Fruit fly (Drosophila melanogaster) whole organism, embryonic: Measurements from ENCODE around the gene CG43815.
A peak's percentile ranks its signal among the peaks of the same experiment; 100 is the strongest.

Experiments used
- CG10462 ChIP-seq: fragments of 200-800 bp; sonication (Bioruptor generic); optimal IDR thresholded peaks from 2 replicates; lab custom pipeline; 2016; ENCODE audit warnings: missing biosample characterization, missing genetic modification characterization
- CG11093 ChIP-seq: fragments of 200-800 bp; sonication (Bioruptor generic); IDR thresholded peaks from 3 replicates; pipeline ENCODE4 v1.3.6; 2022; ENCODE audit warnings: missing biosample characterization, missing genetic modification characterization
- CG11456 ChIP-seq: fragments of 200-800 bp; sonication (Bioruptor generic); IDR thresholded peaks from 3 replicates; pipeline ENCODE4 v1.3.6; 2022; ENCODE audit warnings: missing biosample characterization, missing genetic modification characterization
- CG11695 ChIP-seq: fragments of 200-800 bp; sonication (Bioruptor generic); IDR thresholded peaks from 3 replicates; pipeline ENCODE4 v1.3.6; 2022; ENCODE audit warnings: missing biosample characterization, missing genetic modification characterization
- CG12659 ChIP-seq: fragments of 200-800 bp; sonication (Bioruptor generic); optimal IDR thresholded peaks from 3 replicates; lab custom pipeline; 2017; ENCODE audit warnings: mild to moderate bottlenecking, missing biosample characterization, missing genetic modification reagents, missing genetic modification characterization
- CG13894 ChIP-seq: fragments of 200-800 bp; sonication (Bioruptor generic); optimal IDR thresholded peaks from 3 replicates; lab custom pipeline; 2018; ENCODE audit warnings: missing biosample characterization, mild to moderate bottlenecking, missing genetic modification characterization, moderate library complexity
- CG14710 ChIP-seq: fragments of 200-800 bp; sonication (Bioruptor generic); optimal IDR thresholded peaks from 3 replicates; lab custom pipeline; 2019; ENCODE audit warnings: missing biosample characterization, mild to moderate bottlenecking, missing genetic modification characterization, moderate library complexity
- CG14965 ChIP-seq: fragments of 200-800 bp; sonication (Bioruptor generic); optimal IDR thresholded peaks from 2 replicates; lab custom pipeline; 2016; ENCODE audit warnings: missing biosample characterization, missing genetic modification characterization, borderline replicate concordance
- CG18011 ChIP-seq: fragments of 200-800 bp; sonication (Bioruptor generic); optimal IDR thresholded peaks from 2 replicates; lab custom pipeline; 2017; ENCODE audit warnings: missing biosample characterization, missing genetic modification characterization, mild to moderate bottlenecking, moderate library complexity, missing genotype
- CG18764 ChIP-seq: fragments of 200-800 bp; sonication (Bioruptor generic); optimal IDR thresholded peaks from 3 replicates; lab custom pipeline; 2016; ENCODE audit warnings: missing biosample characterization, missing genetic modification characterization
- CG30020 ChIP-seq: fragments of 200-800 bp; optimal IDR thresholded peaks from 2 replicates; lab custom pipeline; 2019; ENCODE audit warnings: missing biosample characterization, mild to moderate bottlenecking, missing genetic modification characterization, moderate library complexity
- CG31224 ChIP-seq: fragments of 200-800 bp; sonication (Bioruptor generic); IDR thresholded peaks from 2 replicates; pipeline ENCODE4 v1.3.6; 2022; ENCODE audit warnings: missing biosample characterization, missing genetic modification characterization
- CG31441 ChIP-seq: fragments of 200-800 bp; sonication (Bioruptor generic); IDR thresholded peaks from 2 replicates; pipeline ENCODE4 v1.3.6; 2022; ENCODE audit warnings: missing biosample characterization, missing genetic modification characterization
- CG32772 ChIP-seq: fragments of 200-800 bp; sonication (Bioruptor generic); IDR thresholded peaks from 2 replicates; pipeline ENCODE4 v1.3.6; 2022; ENCODE audit warnings: missing biosample characterization, missing genetic modification characterization
- CG6791 ChIP-seq: fragments of 200-800 bp; sonication (Bioruptor generic); IDR thresholded peaks from 3 replicates; pipeline ENCODE4 v1.3.6; 2022; ENCODE audit warnings: missing biosample characterization, missing genetic modification characterization; ENCODE audit not compliant: partially characterized antibody
- CG7987 ChIP-seq: fragments of 200-800 bp; sonication (Bioruptor generic); optimal IDR thresholded peaks from 2 replicates; lab custom pipeline; 2018; ENCODE audit warnings: missing biosample characterization, mild to moderate bottlenecking, missing genetic modification characterization, moderate library complexity
- GATAe ChIP-seq: fragments of 200-800 bp; sonication (Bioruptor generic); conservative IDR thresholded peaks from 2 replicates; pipeline ENCODE4 v1.3.6; 2022; ENCODE audit warnings: missing biosample characterization, missing genetic modification characterization
- HLHmδ ChIP-seq: fragments of 200-800 bp; sonication (Bioruptor generic); optimal IDR thresholded peaks from 2 replicates; lab custom pipeline; 2018; ENCODE audit warnings: missing biosample characterization, mild to moderate bottlenecking, missing genetic modification characterization, moderate library complexity
- HmgZ ChIP-seq: fragments of 200-800 bp; sonication (Bioruptor generic); optimal IDR thresholded peaks from 2 replicates; lab custom pipeline; 2018; ENCODE audit warnings: missing biosample characterization, mild to moderate bottlenecking, missing genetic modification characterization
- Hr3 ChIP-seq: fragments of 200-800 bp; sonication (Bioruptor generic); optimal IDR thresholded peaks from 3 replicates; lab custom pipeline; 2016; ENCODE audit warnings: missing biosample characterization, missing genetic modification characterization
- Lhr ChIP-seq: fragments of 200-800 bp; sonication (Bioruptor generic); optimal IDR thresholded peaks from 3 replicates; lab custom pipeline; 2017; ENCODE audit warnings: mild to moderate bottlenecking, missing biosample characterization, missing genetic modification reagents, missing genetic modification characterization
- Optix ChIP-seq: fragments of 200-800 bp; sonication (Bioruptor generic); IDR thresholded peaks from 3 replicates; pipeline ENCODE4 v1.3.6; 2022; ENCODE audit warnings: missing biosample characterization, missing genetic modification characterization
- PHDP ChIP-seq: fragments of 200-800 bp; sonication (Bioruptor generic); optimal IDR thresholded peaks from 3 replicates; lab custom pipeline; 2018; ENCODE audit warnings: missing biosample characterization, mild to moderate bottlenecking, missing genetic modification characterization, moderate library complexity
- Six4 ChIP-seq: fragments of 200-800 bp; sonication (Bioruptor generic); optimal IDR thresholded peaks from 2 replicates; lab custom pipeline; 2016; ENCODE audit warnings: missing biosample characterization, missing genetic modification characterization
- abd-A ChIP-seq: fragments of 200-800 bp; sonication (Bioruptor generic); optimal IDR thresholded peaks from 3 replicates; lab custom pipeline; 2019; ENCODE audit warnings: missing biosample characterization, mild to moderate bottlenecking, missing genetic modification characterization, moderate library complexity
- ara ChIP-seq: fragments of 200-800 bp; sonication (Bioruptor generic); IDR thresholded peaks from 2 replicates; pipeline ENCODE4 v1.3.6; 2022; ENCODE audit warnings: missing biosample characterization, missing genetic modification characterization
- br ChIP-seq: fragments of >200 bp; optimal IDR thresholded peaks from 2 replicates; lab custom pipeline; 2017
- cas ChIP-seq: fragments of 200-800 bp; sonication (Bioruptor generic); IDR thresholded peaks from 2 replicates; pipeline ENCODE4 v1.3.6; 2022; ENCODE audit warnings: missing biosample characterization, missing genetic modification characterization
- croc ChIP-seq: fragments of 200-800 bp; sonication (Bioruptor generic); conservative IDR thresholded peaks from 3 replicates; pipeline ENCODE4 v1.3.6; 2022; ENCODE audit warnings: missing biosample characterization, missing genetic modification characterization
- crp ChIP-seq, 2 experiments: fragments of 200-800 bp; sonication (Bioruptor generic); optimal IDR thresholded peaks; 2 replicates in 1 of 2; 3 replicates in 1 of 2; lab custom pipeline; 2017; ENCODE audit warnings: missing biosample characterization in 2 of 2, missing genetic modification characterization in 2 of 2, mild to moderate bottlenecking in 1 of 2, moderate library complexity in 1 of 2
- cwo ChIP-seq: fragments of 200-800 bp; sonication (Bioruptor generic); optimal IDR thresholded peaks from 3 replicates; lab custom pipeline; 2017; ENCODE audit warnings: missing biosample characterization, missing genetic modification characterization, mild to moderate bottlenecking, moderate library complexity, missing genetic modification reagents
- dmrt99B ChIP-seq: fragments of 200-800 bp; sonication (Bioruptor generic); optimal IDR thresholded peaks from 2 replicates; lab custom pipeline; 2018; ENCODE audit warnings: missing biosample characterization, mild to moderate bottlenecking, missing genetic modification characterization, moderate library complexity
- emc ChIP-seq: fragments of 200-800 bp; sonication (Bioruptor generic); optimal IDR thresholded peaks from 2 replicates; lab custom pipeline; 2016; ENCODE audit warnings: missing biosample characterization, missing genetic modification characterization
- exex ChIP-seq: fragments of 200-800 bp; sonication (Bioruptor generic); optimal IDR thresholded peaks from 4 replicates; lab custom pipeline; 2018; ENCODE audit warnings: missing biosample characterization, mild to moderate bottlenecking, missing genetic modification characterization, moderate library complexity
- eyg ChIP-seq: fragments of 200-800 bp; sonication (Bioruptor generic); optimal IDR thresholded peaks from 3 replicates; lab custom pipeline; 2016; ENCODE audit warnings: missing biosample characterization, missing genetic modification characterization
- fd96Cb ChIP-seq: fragments of 200-800 bp; sonication (Bioruptor generic); optimal IDR thresholded peaks from 2 replicates; lab custom pipeline; 2018; ENCODE audit warnings: missing biosample characterization, mild to moderate bottlenecking, missing genetic modification characterization, moderate library complexity
- gem ChIP-seq: fragments of 200-800 bp; sonication (Bioruptor generic); optimal IDR thresholded peaks from 2 replicates; lab custom pipeline; 2019; ENCODE audit warnings: missing biosample characterization, mild to moderate bottlenecking, missing genetic modification characterization, moderate library complexity
- gro ChIP-seq: fragments of 200-800 bp; sonication (Bioruptor generic); optimal IDR thresholded peaks from 2 replicates; lab custom pipeline; 2016; ENCODE audit warnings: missing biosample characterization, missing genetic modification characterization
- hb ChIP-seq: fragments of 200-800 bp; sonication (Bioruptor generic); IDR thresholded peaks from 3 replicates; pipeline ENCODE4 v1.3.6; 2022; ENCODE audit warnings: missing biosample characterization, missing genetic modification characterization; ENCODE audit not compliant: partially characterized antibody
- her ChIP-seq: fragments of 200-800 bp; sonication (Bioruptor generic); optimal IDR thresholded peaks from 2 replicates; lab custom pipeline; 2016; ENCODE audit warnings: missing biosample characterization, missing genetic modification characterization
- jigr1 ChIP-seq: fragments of 200-800 bp; sonication (Bioruptor generic); IDR thresholded peaks from 3 replicates; pipeline ENCODE4 v1.3.6; 2022; ENCODE audit warnings: missing biosample characterization, missing genetic modification characterization
- mirr ChIP-seq: fragments of 200-800 bp; sonication (Bioruptor generic); optimal IDR thresholded peaks from 3 replicates; lab custom pipeline; 2018; ENCODE audit warnings: missing biosample characterization, mild to moderate bottlenecking, missing genetic modification characterization
- onecut ChIP-seq: fragments of 200-800 bp; sonication (Bioruptor generic); IDR thresholded peaks from 2 replicates; pipeline ENCODE4 v1.3.6; 2022; ENCODE audit warnings: missing biosample characterization, missing genetic modification characterization
- p53 ChIP-seq: fragments of 200-800 bp; sonication (Bioruptor generic); optimal IDR thresholded peaks from 2 replicates; lab custom pipeline; 2016; ENCODE audit warnings: missing biosample characterization, missing genetic modification characterization
- psq ChIP-seq: fragments of 200-800 bp; sonication (Bioruptor generic); optimal IDR thresholded peaks from 2 replicates; lab custom pipeline; 2017; ENCODE audit warnings: missing biosample characterization, missing genetic modification characterization
- row ChIP-seq: fragments of 200-800 bp; sonication (Bioruptor generic); IDR thresholded peaks from 3 replicates; pipeline ENCODE4 v1.3.6; 2022; ENCODE audit warnings: missing biosample characterization, missing genetic modification characterization
- sisA ChIP-seq: fragments of 200-800 bp; sonication (Bioruptor generic); IDR thresholded peaks from 2 replicates; pipeline ENCODE4 v1.3.6; 2022; ENCODE audit warnings: missing biosample characterization, missing genetic modification characterization
- sr ChIP-seq: fragments of 200-800 bp; sonication (Bioruptor generic); IDR thresholded peaks from 3 replicates; pipeline ENCODE4 v1.3.6; 2022; ENCODE audit warnings: missing biosample characterization, missing genetic modification characterization
- trem ChIP-seq: fragments of 200-800 bp; optimal IDR thresholded peaks from 3 replicates; lab custom pipeline; 2019; ENCODE audit warnings: missing biosample characterization, mild to moderate bottlenecking, missing genetic modification characterization, moderate library complexity
- vnd ChIP-seq: fragments of 200-800 bp; sonication (Bioruptor generic); IDR thresholded peaks from 3 replicates; pipeline ENCODE4 v1.3.6; 2022; ENCODE audit warnings: missing biosample characterization, missing genetic modification characterization; ENCODE audit not compliant: partially characterized antibody
- zfh1 ChIP-seq: fragments of 200-800 bp; sonication (Bioruptor generic); IDR thresholded peaks from 3 replicates; pipeline ENCODE4 v1.3.6; 2022; ENCODE audit warnings: missing biosample characterization, missing genetic modification characterization
- zfh2 ChIP-seq: fragments of 200-800 bp; sonication (Bioruptor generic); optimal IDR thresholded peaks from 2 replicates; lab custom pipeline; 2016; ENCODE audit warnings: missing biosample characterization, missing genetic modification characterization

Gene CG43815

DNA sequence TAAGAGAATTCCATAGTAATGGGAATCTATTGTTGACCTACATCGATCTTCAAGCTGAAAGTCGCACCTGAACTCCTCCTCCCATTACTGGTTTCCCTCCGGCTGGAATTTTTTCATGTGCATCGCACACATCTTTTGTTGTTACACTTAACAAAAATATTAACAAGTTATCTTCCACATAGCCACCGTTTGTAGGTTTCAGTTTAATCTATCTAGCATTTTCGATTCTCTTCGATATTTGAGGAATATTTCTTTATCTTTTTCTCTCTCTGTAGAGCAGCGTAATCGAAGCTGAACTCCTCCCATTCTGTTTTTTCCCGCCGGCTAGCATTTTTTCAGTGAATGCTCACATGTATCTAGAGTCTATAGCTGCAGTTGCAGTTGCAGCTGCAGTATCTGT, 48.8 kb downstream of the CG43815 start (continued):
- no peak for TF ChIP-seq psq (GFP tag; lab: Kevin White, UChicago)
- TF ChIP-seq onecut (GFP tag; lab: Robert Waterston, UW): no peak
- TF ChIP-seq p53 (GFP tag; lab: Kevin White, UChicago): no peak
- TF ChIP-seq CG7987 (GFP tag; lab: Kevin White, UChicago): no peak
- TF ChIP-seq vnd (GFP tag; lab: Robert Waterston, UW): no peak
- no peak for TF ChIP-seq HmgZ (tag; lab: Kevin White, UChicago)
- no peak for TF ChIP-seq gem (tag; lab: Kevin White, UChicago)
- no peak for TF ChIP-seq her (GFP tag; lab: Kevin White, UChicago)
- 0 out of 2 replicates have a peak, but pooled peaks have one; percentile 17 for TF ChIP-seq CG31441 (GFP tag; lab: Robert Waterston, UW)
- TF ChIP-seq CG11093 (GFP tag; lab: Robert Waterston, UW): no peak
- no peak for TF ChIP-seq sr
- TF ChIP-seq trem (tag; lab: Kevin White, UChicago): peak; percentile 7
- no peak for TF ChIP-seq CG11456 (GFP tag; lab: Robert Waterston, UW)
- no peak for TF ChIP-seq gro (GFP tag; lab: Kevin White, UChicago)
- TF ChIP-seq CG18764 (GFP tag; lab: Kevin White, UChicago): no peak
- no peak for TF ChIP-seq CG11695 (GFP tag; lab: Robert Waterston, UW)
- TF ChIP-seq Hr3 (GFP tag; lab: Kevin White, UChicago): peak; percentile 17
- no peak for TF ChIP-seq CG6791 (GFP tag; lab: Robert Waterston, UW)
- peak; percentile 36; the same call in 1 of the 2 replicates for TF ChIP-seq ara (GFP tag; lab: Robert Waterston, UW)
- TF ChIP-seq exex (tag; lab: Kevin White, UChicago): no peak
- no peak for TF ChIP-seq PHDP (tag; lab: Kevin White, UChicago)
- peak; percentile 3 for TF ChIP-seq dmrt99B (tag; lab: Kevin White, UChicago)
- TF ChIP-seq CG18011 (GFP tag; lab: Kevin White, UChicago): no peak
- no peak for TF ChIP-seq cwo (GFP tag; lab: Kevin White, UChicago)
- peak; percentile 59; the same call in 1 of the 3 replicates for TF ChIP-seq zfh1
- TF ChIP-seq hb: no peak
- TF ChIP-seq CG30020 (tag; lab: Kevin White, UChicago): no peak
- TF ChIP-seq CG14710 (tag; lab: Kevin White, UChicago): peak; percentile 28
- TF ChIP-seq eyg (GFP tag; lab: Kevin White, UChicago): no peak
- TF ChIP-seq br (lab: Kevin White, UChicago): no peak
- TF ChIP-seq CG32772 (GFP tag; lab: Robert Waterston, UW): no peak
- TF ChIP-seq HLHmδ: no peak
- TF ChIP-seq crp (GFP tag; optimal IDR thresholded peaks at IDR 0.05; lab: Kevin White, UChicago): no peak
- no peak for TF ChIP-seq zfh2 (GFP tag; lab: Kevin White, UChicago)
- TF ChIP-seq mirr (GFP tag; lab: Kevin White, UChicago): no peak
- no peak for TF ChIP-seq CG31224
- no peak for TF ChIP-seq Six4 (GFP tag; lab: Kevin White, UChicago)
- TF ChIP-seq GATAe (GFP tag; lab: Robert Waterston, UW): no peak
- TF ChIP-seq abd-A (tag; lab: Kevin White, UChicago): no peak
- TF ChIP-seq croc (GFP tag; lab: Robert Waterston, UW): no peak
- peak; percentile 48; the same call in 2 of the 3 replicates for TF ChIP-seq row (GFP tag; lab: Robert Waterston, UW)
- TF ChIP-seq sisA: peak; percentile 24; the same call in 1 of the 2 replicates
- TF ChIP-seq CG14965: no peak
- TF ChIP-seq emc (GFP tag; lab: Kevin White, UChicago): no peak
- TF ChIP-seq jigr1 (GFP tag; lab: Robert Waterston, UW): no peak
- 0 out of 3 replicates have a peak, but pooled peaks have one; percentile 18 for TF ChIP-seq Optix (GFP tag; lab: Robert Waterston, UW)
- TF ChIP-seq cas: no peak
- TF ChIP-seq Lhr (GFP tag; lab: Kevin White, UChicago): no peak
- no peak for TF ChIP-seq CG13894 (tag; lab: Kevin White, UChicago)
- no peak for TF ChIP-seq CG10462 (GFP tag; lab: Kevin White, UChicago)
- no peak for TF ChIP-seq CG12659 (GFP tag; lab: Kevin White, UChicago)
- TF ChIP-seq fd96Cb: no peak
